Fruit fly (Drosophila melanogaster): Measurements from ENCODE around the gene Ndc1.

Ndc1 gene

DNA sequence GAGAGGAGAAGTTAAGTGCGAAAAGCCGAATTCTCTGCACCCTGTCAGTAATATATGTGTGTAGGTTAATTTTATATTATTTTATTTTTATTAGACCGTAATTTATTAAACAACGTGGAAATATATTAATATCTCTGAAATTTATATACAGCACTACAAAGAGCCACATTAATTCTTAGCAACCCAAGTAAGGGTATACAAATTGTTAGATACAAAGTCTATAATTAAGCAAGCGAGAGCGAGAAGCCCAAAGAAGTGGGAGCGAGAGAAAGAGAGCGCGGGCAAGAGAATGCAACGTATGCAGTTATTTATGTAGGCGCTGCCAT is 37.1 kb upstream of the Ndc1 start (continued):
- TF ChIP-seq CG32532 (GFP tag; IDR thresholded peaks at IDR 0.05) (peak; percentile 84), CG11504 (tag; optimal IDR thresholded peaks at IDR 0.05) (peak; percentile 93), CG7928 (GFP tag; optimal IDR thresholded peaks at IDR 0.05) (peak; percentile 15), Adf1 (GFP tag; IDR thresholded peaks at IDR 0.05) (0 out of 2 replicates have a peak, but pooled peaks have one; percentile 16), CG5953 (GFP tag; IDR thresholded peaks at IDR 0.05) (peak; percentile 81), ssp (GFP tag; IDR thresholded peaks at IDR 0.05) (peak; percentile 89), gem (tag; optimal IDR thresholded peaks at IDR 0.05) (peak; percentile 98), zfh2 (GFP tag; optimal IDR thresholded peaks at IDR 0.05) (no peak), CG8089 (GFP tag; optimal IDR thresholded peaks at IDR 0.05) (peak; percentile 8), CG16863 (GFP tag; optimal IDR thresholded peaks at IDR 0.05) (peak; percentile 27), HLH3B (GFP tag; IDR thresholded peaks at IDR 0.05) (peak; percentile 94), CG4424 (GFP tag; optimal IDR thresholded peaks at IDR 0.05) (peak; percentile 93), CG6654 (GFP tag; optimal IDR thresholded peaks at IDR 0.05) (peak; percentile 78), lola (GFP tag; optimal IDR thresholded peaks at IDR 0.05) (peak in 1 of 3 experiments; percentile 98), Scr (GFP tag; IDR thresholded peaks at IDR 0.05; ENCODE audit: partially characterized antibody) (no peak), ap (GFP tag; IDR thresholded peaks at IDR 0.05) (peak; percentile 90), CG7839 (tag; optimal IDR thresholded peaks at IDR 0.05) (peak; percentile 95), CG14050 (GFP tag; IDR thresholded peaks at IDR 0.05) (peak; percentile 85), Aef1 (GFP tag; IDR thresholded peaks at IDR 0.05) (peak; percentile 86), Gug (GFP tag; IDR thresholded peaks at IDR 0.05) (peak; percentile 89), CG3838 (GFP tag; optimal IDR thresholded peaks at IDR 0.05) (peak; percentile 49), hkb (optimal IDR thresholded peaks at IDR 0.05) (no peak), hkb (GFP tag; IDR thresholded peaks at IDR 0.05) (peak; percentile 95), wek (GFP tag; optimal IDR thresholded peaks at IDR 0.05) (peak; percentile 13), Ssrp (tag; optimal IDR thresholded peaks at IDR 0.05) (peak; percentile 97), hth (optimal IDR thresholded peaks at IDR 0.05) (no peak), CG42726 (GFP tag; IDR thresholded peaks at IDR 0.05; ENCODE audit: partially characterized antibody) (no peak), Oli (tag; optimal IDR thresholded peaks at IDR 0.05) (peak; percentile 93), B-H1 (GFP tag; IDR thresholded peaks at IDR 0.05) (peak; percentile 88), sens-2 (GFP tag; IDR thresholded peaks at IDR 0.05) (peak; percentile 92), CG2116 (GFP tag; optimal IDR thresholded peaks at IDR 0.05) (peak; percentile 45), MESR4 (GFP tag; optimal IDR thresholded peaks at IDR 0.05) (peak; percentile 20), CG17361 (GFP tag; IDR thresholded peaks at IDR 0.05) (peak; percentile 93), Hr3 (GFP tag; optimal IDR thresholded peaks at IDR 0.05) (peak; percentile 94), CG11093 (GFP tag; IDR thresholded peaks at IDR 0.05) (peak; percentile 83), vnd (GFP tag; IDR thresholded peaks at IDR 0.05; ENCODE audit: partially characterized antibody) (no peak), crp (GFP tag; optimal IDR thresholded peaks at IDR 0.05) (peak in 1 of 2 experiments; percentile 47), CG17385 (GFP tag; optimal IDR thresholded peaks at IDR 0.05) (peak; percentile 88), CG8478 (optimal IDR thresholded peaks at IDR 0.05) (no peak), ash1 (GFP tag; optimal IDR thresholded peaks at IDR 0.05) (no peak), CG4854 (GFP tag; optimal IDR thresholded peaks at IDR 0.05) (peak; percentile 61), sima (GFP tag; optimal IDR thresholded peaks at IDR 0.05) (no peak), Fer3 (tag; optimal IDR thresholded peaks at IDR 0.05) (peak; percentile 88), Sox100B (GFP tag; optimal IDR thresholded peaks at IDR 0.05) (peak; percentile 92), bigmax (GFP tag; optimal IDR thresholded peaks at IDR 0.05) (no peak), CG6254 (GFP tag; optimal IDR thresholded peaks at IDR 0.05) (peak; percentile 91), CG10366 (GFP tag; IDR thresholded peaks at IDR 0.05) (peak; percentile 93), CG8924 (tag; optimal IDR thresholded peaks at IDR 0.05) (peak; percentile 96), unpg (GFP tag; optimal IDR thresholded peaks at IDR 0.05) (peak; percentile 95), CG12155 (GFP tag; optimal IDR thresholded peaks at IDR 0.05) (peak; percentile 75), Mad (GFP tag; optimal IDR thresholded peaks at IDR 0.05) (peak; percentile 45), fd3F (GFP tag; optimal IDR thresholded peaks at IDR 0.05) (peak; percentile 76)
